Worm (Caenorhabditis elegans) whole organism, L4 larva: ENCODE data around the gene C47E12.12.

Source experiments
- F44E2.7 ChIP-seq: fragments of 200-800 bp; sonication (Bioruptor generic); IDR thresholded peaks from 2 replicates; pipeline ENCODE4 v2.1.2; 2022; ENCODE audit warnings: missing genetic modification characterization, missing compliant biosample characterization
- T20F7.1 ChIP-seq: fragments of 200-800 bp; sonication (Bioruptor generic); optimal IDR thresholded peaks from 2 replicates; lab custom pipeline; 2018; ENCODE audit warnings: mild to moderate bottlenecking, missing genetic modification characterization, missing compliant biosample characterization
- Y75B8A.6 ChIP-seq: fragments of 200-800 bp; sonication (Bioruptor generic); IDR thresholded peaks from 2 replicates; pipeline ENCODE4 v1.3.6; 2022; ENCODE audit warnings: missing genetic modification reagents, missing genetic modification characterization, missing compliant biosample characterization
- aly-2 ChIP-seq: sonication (generic microtip); optimal IDR thresholded peaks from 2 replicates; lab custom pipeline; 2018; ENCODE audit warnings: missing biosample characterization, missing genetic modification characterization
- arid-1 ChIP-seq: fragments of 200-800 bp; sonication (Bioruptor generic); conservative IDR thresholded peaks from 2 replicates; pipeline ENCODE4 v1.3.6; 2022; ENCODE audit warnings: missing genetic modification reagents, missing genetic modification characterization, missing compliant biosample characterization
- ceh-82 ChIP-seq: sonication (generic microtip); optimal IDR thresholded peaks from 2 replicates; lab custom pipeline; 2017; ENCODE audit warnings: missing biosample characterization, missing genetic modification characterization
- daf-12 ChIP-seq: fragments of 150-350 bp; optimal IDR thresholded peaks from 2 replicates; lab custom pipeline; 2014; ENCODE audit warnings: missing biosample characterization, missing genetic modification reagents, missing genetic modification characterization
- lin-39 ChIP-seq: fragments of 150-350 bp; optimal IDR thresholded peaks from 2 replicates; lab custom pipeline; 2014; ENCODE audit warnings: missing biosample characterization, missing genetic modification reagents, missing genetic modification characterization
- madf-9 ChIP-seq: fragments of 200-800 bp; sonication (Bioruptor generic); conservative IDR thresholded peaks from 2 replicates; pipeline ENCODE4 v1.3.6; 2022; ENCODE audit warnings: missing genetic modification reagents, missing genetic modification characterization, missing compliant biosample characterization
- mes-2 ChIP-seq: sonication (generic microtip); optimal IDR thresholded peaks from 2 replicates; lab custom pipeline; 2016; ENCODE audit warnings: missing genotype, mild to moderate bottlenecking, missing genetic modification characterization, missing compliant biosample characterization; ENCODE audit not compliant: poor library complexity, severe bottlenecking
- nhr-237 ChIP-seq: sonication (generic microtip); optimal IDR thresholded peaks from 2 replicates; lab custom pipeline; 2017; ENCODE audit warnings: missing biosample characterization, missing genetic modification characterization
- pha-4 ChIP-seq, 2 experiments: fragments of 150-350 bp in 1 of 2; fragments of 200-800 bp in 1 of 2; sonication (Bioruptor generic) in 1 of 2; IDR thresholded peaks in 1 of 2; optimal IDR thresholded peaks in 1 of 2; 2 replicates each; pipeline versions ENCODE4 v1.3.6 to Lab custom; 2014 to 2022; ENCODE audit warnings: missing genetic modification characterization in 2 of 2, missing genetic modification reagents in 2 of 2, missing biosample characterization in 1 of 2, missing compliant biosample characterization in 1 of 2
- unc-62 ChIP-seq, 3 experiments: fragments of 150-350 bp in 1 of 3; sonication (generic microtip); optimal IDR thresholded peaks in 2 of 3; peaks in 1 of 3; 1 replicate in 1 of 3; 2 replicates in 2 of 3; lab custom pipeline; 2014 to 2017; ENCODE audit warnings: missing biosample characterization in 3 of 3, missing genetic modification characterization in 3 of 3, missing genetic modification reagents in 3 of 3, missing genotype in 1 of 3

- no peak for TF ChIP-seq T20F7.1
- no peak for TF ChIP-seq aly-2 (tag; lab: Kevin White, UChicago)
- no peak for TF ChIP-seq lin-39 (tag; lab: Kevin White, UChicago)
- no peak for TF ChIP-seq arid-1 (GFP tag; lab: Robert Waterston, UW)
- no peak for TF ChIP-seq madf-9 (GFP tag; lab: Robert Waterston, UW)
- TF ChIP-seq unc-62 (GFP tag; optimal IDR thresholded peaks at IDR 0.05 in 1 of 2; lab: Kevin White, UChicago), result no peak
- no peak for TF ChIP-seq unc-62 (tag; optimal IDR thresholded peaks at IDR 0.05; lab: Kevin White, UChicago)
- TF ChIP-seq mes-2, result no peak
- no peak for TF ChIP-seq nhr-237
- no peak for TF ChIP-seq daf-12 (tag; lab: Kevin White, UChicago)
- no peak for TF ChIP-seq Y75B8A.6 (GFP tag; lab: Robert Waterston, UW)
- TF ChIP-seq pha-4 (GFP tag; IDR thresholded peaks at IDR 0.05; lab: Robert Waterston, UW), result no peak
- TF ChIP-seq pha-4 (tag; optimal IDR thresholded peaks at IDR 0.05; lab: Kevin White, UChicago), result no peak
- no peak for TF ChIP-seq ceh-82
- TF ChIP-seq F44E2.7, result no peak
Measured at ce11 chrIV:9977602-9978172, 5.2 kb upstream of the C47E12.12 start, which contains the start of gene dhp-2.
